Fruit fly (Drosophila melanogaster): Measurements from ENCODE around the gene CG10096.

The CG10096 gene

dm6 chr3R:12422379-12422975 lies 26.7 kb upstream of the CG10096 start, which contains the start of the genes Scgbeta and CG17202 (continued):
- TF ChIP-seq chif (GFP tag; optimal IDR thresholded peaks at IDR 0.05) (peak in 1 of 2 experiments; percentile 8), CG12744 (GFP tag; optimal IDR thresholded peaks at IDR 0.05) (peak; percentile 32)

dm6 chr3R:12413274-12413958 lies 17.6 kb upstream of the CG10096 start, which contains the start of the genes Dip-C and pps:
Dip-C (minus strand) TSS chr3R:12413759.
pps (plus strand) TSS chr3R:12413828.
- TF ChIP-seq tap (tag; optimal IDR thresholded peaks at IDR 0.05) (no peak), CG1603 (tag; optimal IDR thresholded peaks at IDR 0.05) (no peak), nerfin-2 (GFP tag; IDR thresholded peaks at IDR 0.05; ENCODE audit: partially characterized antibody) (no peak), amos (GFP tag; IDR thresholded peaks at IDR 0.05; ENCODE audit: partially characterized antibody) (peak; percentile 82), CG9797 (GFP tag; optimal IDR thresholded peaks at IDR 0.05) (peak; percentile 70), CG42726 (GFP tag; IDR thresholded peaks at IDR 0.05; ENCODE audit: partially characterized antibody) (peak; percentile 52; the same call in 1 of the 2 replicates), fu2 (GFP tag; optimal IDR thresholded peaks at IDR 0.05) (no peak), CG17912 (GFP tag; optimal IDR thresholded peaks at IDR 0.05) (no peak), Abd-B (GFP tag; optimal IDR thresholded peaks at IDR 0.05) (no peak), row (GFP tag; IDR thresholded peaks at IDR 0.05) (peak; percentile 73), CG31224 (GFP tag; IDR thresholded peaks at IDR 0.05) (no peak), lmd (GFP tag; IDR thresholded peaks at IDR 0.05) (no peak), HLH4C (GFP tag; IDR thresholded peaks at IDR 0.05; ENCODE audit: partially characterized antibody) (peak; percentile 68; the same call in 2 of the 3 replicates), Dfd (GFP tag; optimal IDR thresholded peaks at IDR 0.05) (no peak), Sox102F (GFP tag; optimal IDR thresholded peaks at IDR 0.05) (no peak), pzg (GFP tag; optimal IDR thresholded peaks at IDR 0.05) (peak; percentile 69), CG14860 (GFP tag; IDR thresholded peaks at IDR 0.05; ENCODE audit: partially characterized antibody) (peak; percentile 35; the same call in 1 of the 3 replicates), CG9932 (GFP tag; IDR thresholded peaks at IDR 0.05) (no peak), CG34376 (GFP tag; optimal IDR thresholded peaks at IDR 0.05) (peak; percentile 44), bab2 (GFP tag; optimal IDR thresholded peaks at IDR 0.05) (no peak), stwl (tag; optimal IDR thresholded peaks at IDR 0.05) (peak; percentile 91), ara (GFP tag; IDR thresholded peaks at IDR 0.05) (no peak), gem (tag; optimal IDR thresholded peaks at IDR 0.05) (no peak), CG11695 (GFP tag; IDR thresholded peaks at IDR 0.05) (no peak), MBD-R2 (GFP tag; IDR thresholded peaks at IDR 0.05) (peak; percentile 84), bbx (GFP tag; IDR thresholded peaks at IDR 0.05; ENCODE audit: partially characterized antibody) (peak; percentile 80), NC2α (GFP tag; optimal IDR thresholded peaks at IDR 0.05) (no peak), slbo (GFP tag; IDR thresholded peaks at IDR 0.05) (no peak), grn (GFP tag; optimal IDR thresholded peaks at IDR 0.05) (no peak), Bgb (GFP tag; IDR thresholded peaks at IDR 0.05; ENCODE audit: partially characterized antibody) (peak; percentile 74), unpg (GFP tag; optimal IDR thresholded peaks at IDR 0.05) (no peak), dm (GFP tag; optimal IDR thresholded peaks at IDR 0.05) (no peak), ken (GFP tag; IDR thresholded peaks at IDR 0.05) (no peak), Hr39 (optimal IDR thresholded peaks at IDR 0.05) (no peak), H2.0 (GFP tag; IDR thresholded peaks at IDR 0.05) (no peak), CG13287 (GFP tag; IDR thresholded peaks at IDR 0.05; ENCODE audit: partially characterized antibody) (peak; percentile 85), Trl (optimal IDR thresholded peaks at IDR 0.05) (no peak), Trl (GFP tag; optimal IDR thresholded peaks at IDR 0.05) (no peak), CG18476 (GFP tag; optimal IDR thresholded peaks at IDR 0.05) (no peak), CG16813 (GFP tag; IDR thresholded peaks at IDR 0.05; ENCODE audit: partially characterized antibody) (peak; percentile 70), CG3281 (GFP tag; optimal IDR thresholded peaks at IDR 0.05) (no peak), CG2120 (GFP tag; optimal IDR thresholded peaks at IDR 0.05) (no peak), gcm (GFP tag; optimal IDR thresholded peaks at IDR 0.05) (peak; percentile 60), Gsc (GFP tag; IDR thresholded peaks at IDR 0.05) (no peak), Ets65A (GFP tag) (peak; percentile 22)
